Fruit fly (Drosophila melanogaster): ENCODE data around the gene kirre.

dm6 chrX:2757400-2757799, 17.2 kb downstream of the kirre start:
- TF ChIP-seq ss (GFP tag; optimal IDR thresholded peaks at IDR 0.05) (no peak), Smox (GFP tag; optimal IDR thresholded peaks at IDR 0.05) (no peak), Gug (GFP tag; IDR thresholded peaks at IDR 0.05) (no peak)

Data from whole organism, prepupa.